Fruit fly (Drosophila melanogaster): ENCODE measurements around the gene CG12111.

Gene CG12111

dm6 chrX:8606206-8606605 is 35.5 kb upstream of the CG12111 start, which contains the start of gene Caf1-180 (continued):
- TF ChIP-seq tll (GFP tag; optimal IDR thresholded peaks at IDR 0.05) = no peak
- peak; percentile 57; the same call in 2 of the 3 replicates for TF ChIP-seq CG14860 (GFP tag; IDR thresholded peaks at IDR 0.05; ENCODE audit: partially characterized antibody)
- peak; percentile 36 for TF ChIP-seq jumu (GFP tag; optimal IDR thresholded peaks at IDR 0.05)
- no peak for TF ChIP-seq YL-1 (GFP tag; optimal IDR thresholded peaks at IDR 0.05)
- TF ChIP-seq nom (GFP tag; optimal IDR thresholded peaks at IDR 0.05) = no peak
- no peak for TF ChIP-seq pnt (GFP tag; optimal IDR thresholded peaks at IDR 0.05)
- peak; percentile 25 for TF ChIP-seq grau (tag; optimal IDR thresholded peaks at IDR 0.05)
- TF ChIP-seq zen2 (GFP tag; IDR thresholded peaks at IDR 0.05; ENCODE audit: partially characterized antibody) = peak; percentile 58; the same call in 1 of the 3 replicates
- TF ChIP-seq schlank (tag; optimal IDR thresholded peaks at IDR 0.05) = no peak
- peak; percentile 83 for TF ChIP-seq CG6791 (GFP tag; IDR thresholded peaks at IDR 0.05; ENCODE audit: partially characterized antibody)
- peak; percentile 78 for TF ChIP-seq inv (GFP tag; IDR thresholded peaks at IDR 0.05; ENCODE audit: partially characterized antibody)
- TF ChIP-seq dan (GFP tag; IDR thresholded peaks at IDR 0.05) = no peak
- no peak for TF ChIP-seq bowl (GFP tag; IDR thresholded peaks at IDR 0.05)
- no peak for TF ChIP-seq Blimp-1 (GFP tag; optimal IDR thresholded peaks at IDR 0.05)
- peak; percentile 99 for TF ChIP-seq E2f1 (GFP tag; IDR thresholded peaks at IDR 0.05)
- TF ChIP-seq CG4360 (GFP tag; IDR thresholded peaks at IDR 0.05) = no peak
- TF ChIP-seq CG3847 (GFP tag; IDR thresholded peaks at IDR 0.05) = peak; percentile 61; the same call in 1 of the 2 replicates
- TF ChIP-seq sug (tag; optimal IDR thresholded peaks at IDR 0.05) = no peak
- peak; percentile 36; the same call in 2 of the 3 replicates for TF ChIP-seq row (GFP tag; IDR thresholded peaks at IDR 0.05)
- no peak for TF ChIP-seq Hr78 (GFP tag; optimal IDR thresholded peaks at IDR 0.05)
- TF ChIP-seq CG1233 (GFP tag; optimal IDR thresholded peaks at IDR 0.05) = no peak
- peak; percentile 90 for TF ChIP-seq CG17186 (GFP tag; optimal IDR thresholded peaks at IDR 0.05)
- peak; percentile 41; the same call in 1 of the 3 replicates for TF ChIP-seq dysf (GFP tag; IDR thresholded peaks at IDR 0.05)
- TF ChIP-seq mirr (GFP tag; optimal IDR thresholded peaks at IDR 0.05) = no peak
- no peak for TF ChIP-seq Neu2 (GFP tag; optimal IDR thresholded peaks at IDR 0.05; ENCODE audit: borderline replicate concordance)
- no peak for TF ChIP-seq CG7556 (GFP tag; optimal IDR thresholded peaks at IDR 0.05)
- peak in 1 of 2 experiments; percentile 88 for TF ChIP-seq insv (GFP tag; optimal IDR thresholded peaks at IDR 0.05)
- no peak for TF ChIP-seq esg (GFP tag; conservative IDR thresholded peaks at IDR 0.05)
- no peak for TF ChIP-seq sqz (GFP tag; optimal IDR thresholded peaks at IDR 0.05)
- TF ChIP-seq Sin3A (optimal IDR thresholded peaks at IDR 0.05) = peak; percentile 58
- TF ChIP-seq gce (GFP tag; IDR thresholded peaks at IDR 0.05) = no peak
- TF ChIP-seq HLH54F (GFP tag; optimal IDR thresholded peaks at IDR 0.05) = peak; percentile 29
- peak; percentile 2 for TF ChIP-seq ftz-f1 (GFP tag; optimal IDR thresholded peaks at IDR 0.05)
- TF ChIP-seq CG9215 (GFP tag; IDR thresholded peaks at IDR 0.05) = peak; percentile 6; the same call in 1 of the 2 replicates
- no peak for TF ChIP-seq CG11560 (tag; IDR thresholded peaks at IDR 0.05)
- TF ChIP-seq eve (GFP tag; optimal IDR thresholded peaks at IDR 0.05) = no peak
- no peak for TF ChIP-seq CG4730 (GFP tag; IDR thresholded peaks at IDR 0.05)
- TF ChIP-seq CG31388 (GFP tag; optimal IDR thresholded peaks at IDR 0.05) = no peak
- peak; percentile 57; the same call in 1 of the 2 replicates for TF ChIP-seq tna (GFP tag; IDR thresholded peaks at IDR 0.05; ENCODE audit: partially characterized antibody)
- no peak for TF ChIP-seq NK7.1 (GFP tag; optimal IDR thresholded peaks at IDR 0.05)
- TF ChIP-seq CG32532 (GFP tag; IDR thresholded peaks at IDR 0.05) = peak; percentile 56; the same call in 1 of the 2 replicates
- no peak for TF ChIP-seq ind (GFP tag; optimal IDR thresholded peaks at IDR 0.05)
- peak; percentile 73 for TF ChIP-seq CG34224 (GFP tag; IDR thresholded peaks at IDR 0.05; ENCODE audit: partially characterized antibody)
- no peak for TF ChIP-seq wdn (GFP tag; IDR thresholded peaks at IDR 0.05)
- no peak for TF ChIP-seq BtbVII (GFP tag; optimal IDR thresholded peaks at IDR 0.05)
- TF ChIP-seq al (GFP tag; IDR thresholded peaks at IDR 0.05) = no peak
- no peak for TF ChIP-seq fd102C (GFP tag; optimal IDR thresholded peaks at IDR 0.05)
- TF ChIP-seq lbe (GFP tag; optimal IDR thresholded peaks at IDR 0.05) = no peak
- TF ChIP-seq Dfd (GFP tag; optimal IDR thresholded peaks at IDR 0.05) = no peak
- peak; percentile 71 for TF ChIP-seq CHES-1-like (GFP tag; optimal IDR thresholded peaks at IDR 0.05)
- peak; percentile 84 for TF ChIP-seq Med (GFP tag)

All from whole organism, embryonic.